Fruit fly (Drosophila melanogaster): ENCODE measurements around the gene Gcat.

DNA sequence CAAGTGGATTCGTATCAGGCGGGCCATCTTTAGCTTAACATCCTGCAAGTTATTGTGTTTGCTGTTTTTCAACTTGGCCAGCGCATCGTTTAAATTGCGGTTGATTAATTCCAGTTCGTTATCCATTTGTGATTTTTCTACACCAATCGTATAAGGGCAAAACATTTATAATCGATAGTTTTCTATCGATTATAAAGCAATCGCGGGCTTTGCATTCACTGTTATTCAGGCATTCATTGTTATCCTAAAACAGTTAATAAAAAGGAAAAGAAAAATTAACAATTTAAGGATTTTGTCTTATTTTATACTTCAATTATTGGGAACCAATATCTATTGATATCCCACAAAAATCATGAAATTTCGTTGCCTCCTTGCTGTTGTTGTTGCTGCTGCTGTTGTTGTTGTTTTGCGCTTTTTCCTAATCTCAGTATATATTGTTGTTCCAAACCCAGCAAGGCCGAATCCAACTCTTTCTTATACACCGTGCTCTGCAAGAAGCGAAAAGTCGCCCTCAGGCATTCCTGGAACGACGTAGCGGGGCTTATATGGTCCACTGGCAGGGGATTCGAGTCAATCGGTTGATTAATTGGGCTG lies 25.0 kb upstream of the Gcat start, which contains the start of gene CG32095:
- TF ChIP-seq CG9948 (tag; optimal IDR thresholded peaks at IDR 0.05) (no peak), CG8159 (tag; optimal IDR thresholded peaks at IDR 0.05) (no peak), Pif1B (GFP tag; optimal IDR thresholded peaks at IDR 0.05) (no peak)

Data from whole organism, pupa.